Fruit fly (Drosophila melanogaster) whole organism, embryonic: Measurements from ENCODE around the gene Cog2.
A peak's percentile ranks its signal among the peaks of the same experiment; 100 is the strongest.

Experiments
- Aef1 ChIP-seq: fragments of 200-800 bp; sonication (Bioruptor generic); IDR thresholded peaks from 3 replicates; pipeline ENCODE4 v1.3.6; 2022; ENCODE audit warnings: missing biosample characterization, missing genetic modification characterization
- CG11695 ChIP-seq: fragments of 200-800 bp; sonication (Bioruptor generic); IDR thresholded peaks from 3 replicates; pipeline ENCODE4 v1.3.6; 2022; ENCODE audit warnings: missing biosample characterization, missing genetic modification characterization
- CG11696 ChIP-seq: fragments of 200-800 bp; sonication (Bioruptor generic); IDR thresholded peaks from 2 replicates; pipeline ENCODE4 v1.3.6; 2022; ENCODE audit warnings: missing biosample characterization, missing genetic modification characterization
- CG13123 ChIP-seq: fragments of 200-800 bp; sonication (Bioruptor generic); optimal IDR thresholded peaks from 2 replicates; lab custom pipeline; 2016; ENCODE audit warnings: missing biosample characterization, missing genetic modification characterization
- CG14014 ChIP-seq: fragments of 200-800 bp; sonication (Bioruptor generic); IDR thresholded peaks from 2 replicates; pipeline ENCODE4 v1.3.6; 2022; ENCODE audit warnings: missing biosample characterization, missing genetic modification characterization
- CG14860 ChIP-seq: fragments of 200-800 bp; sonication (Bioruptor generic); IDR thresholded peaks from 3 replicates; pipeline ENCODE4 v1.3.6; 2022; ENCODE audit warnings: missing biosample characterization, missing genetic modification characterization; ENCODE audit not compliant: partially characterized antibody
- CG17186 ChIP-seq: fragments of 200-800 bp; sonication (Bioruptor generic); optimal IDR thresholded peaks from 3 replicates; lab custom pipeline; 2017; ENCODE audit warnings: missing biosample characterization, missing genetic modification reagents, missing genetic modification characterization
- CG17359 ChIP-seq: fragments of 200-800 bp; sonication (Bioruptor generic); optimal IDR thresholded peaks from 3 replicates; lab custom pipeline; 2018; ENCODE audit warnings: missing biosample characterization, mild to moderate bottlenecking, missing genetic modification characterization, moderate library complexity
- CG17829 ChIP-seq: fragments of 200-800 bp; optimal IDR thresholded peaks from 2 replicates; lab custom pipeline; 2019; ENCODE audit warnings: missing biosample characterization, mild to moderate bottlenecking, missing genetic modification characterization, moderate library complexity
- CG30403 ChIP-seq: fragments of 200-800 bp; sonication (Bioruptor generic); optimal IDR thresholded peaks from 3 replicates; lab custom pipeline; 2016; ENCODE audit warnings: missing biosample characterization, missing genetic modification characterization
- CG32772 ChIP-seq: fragments of 200-800 bp; sonication (Bioruptor generic); IDR thresholded peaks from 2 replicates; pipeline ENCODE4 v1.3.6; 2022; ENCODE audit warnings: missing biosample characterization, missing genetic modification characterization
- CG3407 ChIP-seq: fragments of 200-800 bp; sonication (Bioruptor generic); optimal IDR thresholded peaks from 2 replicates; lab custom pipeline; 2018; ENCODE audit warnings: missing biosample characterization, mild to moderate bottlenecking, missing genetic modification characterization
- CG7928 ChIP-seq: fragments of 200-800 bp; sonication (Bioruptor generic); optimal IDR thresholded peaks from 2 replicates; lab custom pipeline; 2017; ENCODE audit warnings: missing biosample characterization, mild to moderate bottlenecking, missing genetic modification characterization
- CG8089 ChIP-seq: fragments of 200-800 bp; sonication (Bioruptor generic); optimal IDR thresholded peaks from 3 replicates; lab custom pipeline; 2016; ENCODE audit warnings: missing biosample characterization, missing genetic modification characterization
- CG8290 ChIP-seq, 3 experiments: fragments of 200-800 bp; sonication (Bioruptor generic); optimal IDR thresholded peaks; 2 replicates each; lab custom pipeline; 2016 to 2019; ENCODE audit warnings: missing biosample characterization in 3 of 3, missing genetic modification characterization in 3 of 3, mild to moderate bottlenecking in 2 of 3, moderate library complexity in 1 of 3
- CG8388 ChIP-seq: fragments of 200-800 bp; sonication (Bioruptor generic); optimal IDR thresholded peaks from 2 replicates; lab custom pipeline; 2019; ENCODE audit warnings: missing biosample characterization, mild to moderate bottlenecking, missing genetic modification characterization, moderate library complexity
- CG8944 ChIP-seq: fragments of 200-800 bp; sonication (Bioruptor generic); optimal IDR thresholded peaks from 3 replicates; lab custom pipeline; 2016; ENCODE audit warnings: missing biosample characterization, missing genetic modification characterization
- CG9215 ChIP-seq: fragments of 200-800 bp; sonication (Bioruptor generic); IDR thresholded peaks from 2 replicates; pipeline ENCODE4 v1.3.6; 2022; ENCODE audit warnings: missing biosample characterization, missing genetic modification characterization
- HLHmδ ChIP-seq: fragments of 200-800 bp; sonication (Bioruptor generic); optimal IDR thresholded peaks from 2 replicates; lab custom pipeline; 2018; ENCODE audit warnings: missing biosample characterization, mild to moderate bottlenecking, missing genetic modification characterization, moderate library complexity
- Jarid2 ChIP-seq: fragments of 200-800 bp; sonication (Bioruptor generic); optimal IDR thresholded peaks from 3 replicates; lab custom pipeline; 2017; ENCODE audit warnings: mild to moderate bottlenecking, missing biosample characterization, missing genetic modification reagents, missing genetic modification characterization
- MBD-R2 ChIP-seq: fragments of 200-800 bp; sonication (Bioruptor generic); IDR thresholded peaks from 2 replicates; pipeline ENCODE4 v1.3.6; 2022; ENCODE audit warnings: missing biosample characterization, missing genetic modification characterization
- Mrtf ChIP-seq: fragments of 200-800 bp; sonication (Bioruptor generic); IDR thresholded peaks from 3 replicates; pipeline ENCODE4 v1.3.6; 2022; ENCODE audit warnings: missing biosample characterization, missing genetic modification characterization
- Scr ChIP-seq: fragments of 200-800 bp; sonication (Bioruptor generic); IDR thresholded peaks from 2 replicates; pipeline ENCODE4 v1.3.6; 2022; ENCODE audit warnings: missing biosample characterization, missing genetic modification characterization; ENCODE audit not compliant: partially characterized antibody
- TFAM ChIP-seq: fragments of 200-800 bp; sonication (Bioruptor generic); optimal IDR thresholded peaks from 2 replicates; lab custom pipeline; 2017; ENCODE audit warnings: missing biosample characterization, missing genetic modification characterization, inconsistent platforms
- Xbp1 ChIP-seq: fragments of 200-800 bp; sonication (Bioruptor generic); optimal IDR thresholded peaks from 3 replicates; lab custom pipeline; 2016; ENCODE audit warnings: missing biosample characterization, mild to moderate bottlenecking, missing genetic modification characterization
- ab ChIP-seq: fragments of 200-800 bp; sonication (Bioruptor generic); optimal IDR thresholded peaks from 2 replicates; lab custom pipeline; 2016; ENCODE audit warnings: missing biosample characterization, missing genetic modification characterization
- aop ChIP-seq: fragments of 200-800 bp; sonication (Bioruptor generic); IDR thresholded peaks from 2 replicates; pipeline ENCODE4 v1.3.6; 2022; ENCODE audit warnings: missing biosample characterization, missing genetic modification characterization
- ato ChIP-seq: fragments of 200-800 bp; sonication (Bioruptor generic); IDR thresholded peaks from 2 replicates; pipeline ENCODE4 v1.3.6; 2022; ENCODE audit warnings: missing biosample characterization, missing genetic modification characterization; ENCODE audit not compliant: partially characterized antibody
- az2 ChIP-seq: fragments of 200-800 bp; sonication (Bioruptor generic); optimal IDR thresholded peaks from 3 replicates; lab custom pipeline; 2016; ENCODE audit warnings: missing biosample characterization, missing genetic modification characterization
- bcd ChIP-seq: fragments of 200-800 bp; sonication (Bioruptor generic); optimal IDR thresholded peaks from 2 replicates; lab custom pipeline; 2017; ENCODE audit warnings: missing biosample characterization, mild to moderate bottlenecking, missing genetic modification characterization
- cg ChIP-seq: fragments of 200-800 bp; sonication (Bioruptor generic); optimal IDR thresholded peaks from 3 replicates; lab custom pipeline; 2019; ENCODE audit warnings: missing biosample characterization, mild to moderate bottlenecking, missing genetic modification characterization, moderate library complexity
- crc ChIP-seq: fragments of 200-800 bp; sonication (Bioruptor generic); optimal IDR thresholded peaks from 2 replicates; lab custom pipeline; 2016; ENCODE audit warnings: missing biosample characterization, missing genetic modification characterization
- da ChIP-seq: fragments of 200-800 bp; sonication (Bioruptor generic); optimal IDR thresholded peaks from 2 replicates; lab custom pipeline; 2016; ENCODE audit warnings: missing biosample characterization, missing genetic modification characterization
- dmrt11E ChIP-seq: fragments of 200-800 bp; sonication (Bioruptor generic); optimal IDR thresholded peaks from 3 replicates; lab custom pipeline; 2018; ENCODE audit warnings: missing biosample characterization, mild to moderate bottlenecking, missing genetic modification characterization, moderate library complexity
- eve ChIP-seq, 2 experiments: fragments of >200 bp; optimal IDR thresholded peaks; 2 replicates each; lab custom pipeline; 2017; ENCODE audit warnings: missing biosample characterization in 2 of 2, missing genetic modification characterization in 2 of 2
- ewg ChIP-seq: fragments of 200-800 bp; sonication (Bioruptor generic); optimal IDR thresholded peaks from 3 replicates; lab custom pipeline; 2017; ENCODE audit warnings: mild to moderate bottlenecking, missing biosample characterization, missing genetic modification reagents, missing genetic modification characterization
- fd3F ChIP-seq: fragments of 200-800 bp; sonication (Bioruptor generic); optimal IDR thresholded peaks from 2 replicates; lab custom pipeline; 2018; ENCODE audit warnings: missing biosample characterization, mild to moderate bottlenecking, missing genetic modification characterization, moderate library complexity
- h ChIP-seq: fragments of >200 bp; optimal IDR thresholded peaks from 2 replicates; lab custom pipeline; 2017
- jumu ChIP-seq: fragments of 200-800 bp; sonication (Bioruptor generic); optimal IDR thresholded peaks from 3 replicates; lab custom pipeline; 2016; ENCODE audit warnings: missing biosample characterization, missing genetic modification characterization
- lilli ChIP-seq: fragments of 200-800 bp; sonication (Bioruptor generic); optimal IDR thresholded peaks from 3 replicates; lab custom pipeline; 2016; ENCODE audit warnings: missing biosample characterization, missing genetic modification characterization
- lmd ChIP-seq: fragments of 200-800 bp; sonication (Bioruptor generic); IDR thresholded peaks from 2 replicates; pipeline ENCODE4 v1.3.6; 2022; ENCODE audit warnings: missing biosample characterization, missing genetic modification characterization
- nom ChIP-seq: fragments of 200-800 bp; sonication (Bioruptor generic); optimal IDR thresholded peaks from 2 replicates; lab custom pipeline; 2017; ENCODE audit warnings: missing biosample characterization, missing genetic modification characterization, mild to moderate bottlenecking, moderate library complexity, missing genetic modification reagents
- oc ChIP-seq: fragments of 200-800 bp; sonication (Bioruptor generic); optimal IDR thresholded peaks from 2 replicates; lab custom pipeline; 2018; ENCODE audit warnings: missing biosample characterization, mild to moderate bottlenecking, missing genetic modification characterization, moderate library complexity
- odd ChIP-seq: fragments of 200-800 bp; sonication (Bioruptor generic); optimal IDR thresholded peaks from 2 replicates; lab custom pipeline; 2017; ENCODE audit warnings: missing biosample characterization, mild to moderate bottlenecking, missing genetic modification characterization
- onecut ChIP-seq: fragments of 200-800 bp; sonication (Bioruptor generic); IDR thresholded peaks from 2 replicates; pipeline ENCODE4 v1.3.6; 2022; ENCODE audit warnings: missing biosample characterization, missing genetic modification characterization
- sens-2 ChIP-seq: fragments of 200-800 bp; sonication (Bioruptor generic); IDR thresholded peaks from 2 replicates; pipeline ENCODE4 v1.3.6; 2022; ENCODE audit warnings: missing biosample characterization, missing genetic modification characterization
- tgo ChIP-seq: fragments of 200-800 bp; sonication (Bioruptor generic); IDR thresholded peaks from 3 replicates; pipeline ENCODE4 v1.3.6; 2022; ENCODE audit warnings: missing biosample characterization, missing genetic modification characterization
- tin ChIP-seq: fragments of 200-800 bp; sonication (Bioruptor generic); optimal IDR thresholded peaks from 3 replicates; lab custom pipeline; 2016; ENCODE audit warnings: missing biosample characterization, missing genetic modification characterization
- tna ChIP-seq: fragments of 200-800 bp; sonication (Bioruptor generic); IDR thresholded peaks from 2 replicates; pipeline ENCODE4 v1.3.6; 2022; ENCODE audit warnings: missing biosample characterization, missing genetic modification characterization; ENCODE audit not compliant: partially characterized antibody
- toy ChIP-seq: fragments of 200-800 bp; sonication (Bioruptor generic); IDR thresholded peaks from 2 replicates; pipeline ENCODE4 v1.3.6; 2022; ENCODE audit warnings: missing biosample characterization, missing genetic modification characterization
- tup ChIP-seq: fragments of 200-800 bp; sonication (Bioruptor generic); optimal IDR thresholded peaks from 2 replicates; lab custom pipeline; 2016; ENCODE audit warnings: missing biosample characterization, mild to moderate bottlenecking, missing genetic modification characterization, moderate library complexity
- unpg ChIP-seq: fragments of 200-800 bp; sonication (Bioruptor generic); optimal IDR thresholded peaks from 3 replicates; lab custom pipeline; 2018; ENCODE audit warnings: missing biosample characterization, mild to moderate bottlenecking, missing genetic modification characterization, moderate library complexity

The Cog2 gene

DNA sequence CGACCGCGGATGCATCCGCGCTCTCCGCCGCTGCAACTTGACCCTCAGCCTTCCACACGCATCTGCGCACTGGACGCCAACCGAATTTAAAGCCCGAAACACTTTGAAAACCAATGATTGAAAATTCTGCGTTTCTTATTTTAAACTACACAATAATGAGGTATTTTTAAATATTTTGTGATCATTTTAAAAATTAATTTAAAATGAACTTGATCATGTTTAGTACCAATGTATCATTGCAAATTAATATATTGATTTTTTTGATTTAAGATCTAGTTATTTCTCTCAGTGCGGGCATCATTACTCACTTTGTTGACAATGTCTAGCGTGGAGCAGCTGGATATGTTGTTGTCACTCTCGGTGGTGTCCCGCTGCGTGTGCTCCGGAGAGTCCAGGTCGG is 5.4 kb upstream of the Cog2 start (continued):
- TF ChIP-seq CG3407 (no peak), fd3F (peak; percentile 8), tin (no peak), jumu (no peak), CG11696 (no peak), eve (GFP tag; optimal IDR thresholded peaks at IDR 0.05; lab: Kevin White, UChicago) (no peak), cg (GFP tag; lab: Kevin White, UChicago) (no peak), CG11695 (GFP tag; lab: Robert Waterston, UW) (peak; percentile 61; the same call in 2 of the 3 replicates), h (lab: Kevin White, UChicago) (no peak), CG7928 (GFP tag; lab: Kevin White, UChicago) (no peak), dmrt11E (tag; lab: Kevin White, UChicago) (peak; percentile 15), CG8290 (GFP tag; optimal IDR thresholded peaks at IDR 0.05; lab: Kevin White, UChicago) (no peak), CG8290 (tag; optimal IDR thresholded peaks at IDR 0.05; lab: Kevin White, UChicago) (no peak), Scr (GFP tag; lab: Robert Waterston, UW) (no peak), lmd (GFP tag; lab: Robert Waterston, UW) (peak; percentile 48), bcd (GFP tag; lab: Kevin White, UChicago) (no peak), aop (GFP tag; lab: Robert Waterston, UW) (no peak), MBD-R2 (GFP tag; lab: Robert Waterston, UW) (no peak), ewg (GFP tag; lab: Kevin White, UChicago) (peak; percentile 83), Xbp1 (GFP tag; lab: Kevin White, UChicago) (peak; percentile 28), CG17359 (tag; lab: Kevin White, UChicago) (peak; percentile 45), nom (GFP tag; lab: Kevin White, UChicago) (no peak), unpg (peak; percentile 74), CG8388 (GFP tag; lab: Kevin White, UChicago) (peak; percentile 64), CG17829 (tag; lab: Kevin White, UChicago) (peak; percentile 40), onecut (no peak), toy (GFP tag; lab: Robert Waterston, UW) (no peak), tgo (GFP tag; lab: Robert Waterston, UW) (peak; percentile 59), CG32772 (GFP tag; lab: Robert Waterston, UW) (peak; percentile 42; the same call in 1 of the 2 replicates), odd (GFP tag; lab: Kevin White, UChicago) (no peak), CG14860 (GFP tag; lab: Robert Waterston, UW) (no peak), CG13123 (GFP tag; lab: Kevin White, UChicago) (no peak), tna (GFP tag; lab: Robert Waterston, UW) (no peak), CG8944 (no peak), Jarid2 (no peak), ato (GFP tag; lab: Robert Waterston, UW) (no peak), CG9215 (GFP tag; lab: Robert Waterston, UW) (no peak), da (GFP tag; lab: Kevin White, UChicago) (no peak), oc (tag; lab: Kevin White, UChicago) (no peak), tup (GFP tag; lab: Kevin White, UChicago) (no peak), CG14014 (GFP tag; lab: Robert Waterston, UW) (peak; percentile 49; the same call in 1 of the 2 replicates), sens-2 (GFP tag; lab: Robert Waterston, UW) (no peak), CG17186 (GFP tag; lab: Kevin White, UChicago) (no peak), az2 (GFP tag; lab: Kevin White, UChicago) (no peak), Mrtf (GFP tag; lab: Robert Waterston, UW) (no peak), Aef1 (no peak), crc (GFP tag; lab: Kevin White, UChicago) (no peak), CG8089 (GFP tag; lab: Kevin White, UChicago) (no peak), ab (GFP tag; lab: Kevin White, UChicago) (no peak), TFAM (GFP tag; lab: Kevin White, UChicago) (no peak), CG30403 (GFP tag; lab: Kevin White, UChicago) (peak; percentile 63), HLHmδ (no peak), lilli (GFP tag; lab: Kevin White, UChicago) (peak; percentile 4)
